Fruit fly (Drosophila melanogaster) whole organism, embryonic: ENCODE results near the gene slf.
A peak's percentile ranks its signal among the peaks of the same experiment; 100 is the strongest.

Experiments
- ATbp ChIP-seq: fragments of 200-800 bp; sonication (Bioruptor generic); optimal IDR thresholded peaks from 2 replicates; lab custom pipeline; 2017; ENCODE audit warnings: missing biosample characterization, mild to moderate bottlenecking, missing genetic modification characterization, missing genetic modification reagents
- Adf1 ChIP-seq: fragments of 200-800 bp; sonication (Bioruptor generic); IDR thresholded peaks from 2 replicates; pipeline ENCODE4 v1.3.6; 2022; ENCODE audit warnings: missing biosample characterization, missing genetic modification characterization
- CG10462 ChIP-seq: fragments of 200-800 bp; sonication (Bioruptor generic); optimal IDR thresholded peaks from 2 replicates; lab custom pipeline; 2016; ENCODE audit warnings: missing biosample characterization, missing genetic modification characterization
- CG11093 ChIP-seq: fragments of 200-800 bp; sonication (Bioruptor generic); IDR thresholded peaks from 3 replicates; pipeline ENCODE4 v1.3.6; 2022; ENCODE audit warnings: missing biosample characterization, missing genetic modification characterization
- CG12744 ChIP-seq: fragments of 200-800 bp; sonication (Bioruptor generic); optimal IDR thresholded peaks from 2 replicates; lab custom pipeline; 2016; ENCODE audit warnings: missing biosample characterization, missing genetic modification characterization
- CG1603 ChIP-seq: fragments of 200-800 bp; sonication (Bioruptor generic); optimal IDR thresholded peaks from 2 replicates; lab custom pipeline; 2019; ENCODE audit warnings: missing biosample characterization, mild to moderate bottlenecking, missing genetic modification characterization, moderate library complexity
- CG17385 ChIP-seq: fragments of 200-800 bp; sonication (Bioruptor generic); optimal IDR thresholded peaks from 3 replicates; lab custom pipeline; 2018; ENCODE audit warnings: missing biosample characterization, mild to moderate bottlenecking, missing genetic modification characterization
- CG17802 ChIP-seq: fragments of 200-800 bp; sonication (Bioruptor generic); optimal IDR thresholded peaks from 2 replicates; lab custom pipeline; 2018; ENCODE audit warnings: missing biosample characterization, mild to moderate bottlenecking, missing genetic modification characterization, moderate library complexity
- CG1792 ChIP-seq: fragments of 200-800 bp; sonication (Bioruptor generic); optimal IDR thresholded peaks from 2 replicates; lab custom pipeline; 2016; ENCODE audit warnings: missing biosample characterization, missing genetic modification characterization
- CG2116 ChIP-seq: fragments of 200-800 bp; sonication (Bioruptor generic); optimal IDR thresholded peaks from 3 replicates; lab custom pipeline; 2018; ENCODE audit warnings: missing biosample characterization, mild to moderate bottlenecking, missing genetic modification characterization
- CG2875 ChIP-seq: fragments of 200-800 bp; sonication (Bioruptor generic); optimal IDR thresholded peaks from 2 replicates; lab custom pipeline; 2017; ENCODE audit warnings: missing biosample characterization, mild to moderate bottlenecking, missing genetic modification characterization, missing genetic modification reagents
- CG30403 ChIP-seq: fragments of 200-800 bp; sonication (Bioruptor generic); optimal IDR thresholded peaks from 3 replicates; lab custom pipeline; 2016; ENCODE audit warnings: missing biosample characterization, missing genetic modification characterization
- CG31365 ChIP-seq: fragments of 200-800 bp; sonication (Bioruptor generic); optimal IDR thresholded peaks from 2 replicates; lab custom pipeline; 2018; ENCODE audit warnings: missing biosample characterization, mild to moderate bottlenecking, missing genetic modification characterization
- CG32532 ChIP-seq: fragments of 200-800 bp; sonication (Bioruptor generic); IDR thresholded peaks from 2 replicates; pipeline ENCODE4 v1.3.6; 2022; ENCODE audit warnings: missing biosample characterization, missing genetic modification characterization
- CG4424 ChIP-seq: fragments of 200-800 bp; sonication (Bioruptor generic); optimal IDR thresholded peaks from 3 replicates; lab custom pipeline; 2016; ENCODE audit warnings: missing biosample characterization, missing genetic modification characterization
- CG8089 ChIP-seq: fragments of 200-800 bp; sonication (Bioruptor generic); optimal IDR thresholded peaks from 3 replicates; lab custom pipeline; 2016; ENCODE audit warnings: missing biosample characterization, missing genetic modification characterization
- Chrac-16 ChIP-seq: fragments of 200-800 bp; sonication (Bioruptor generic); optimal IDR thresholded peaks from 3 replicates; lab custom pipeline; 2016; ENCODE audit warnings: missing biosample characterization, missing genetic modification characterization
- Dfd ChIP-seq, 2 experiments: fragments of >200 bp; optimal IDR thresholded peaks; 2 replicates each; lab custom pipeline; 2017; ENCODE audit warnings: missing biosample characterization in 2 of 2, missing genetic modification characterization in 2 of 2
- Dip2 ChIP-seq: fragments of 200-800 bp; sonication (Bioruptor generic); IDR thresholded peaks from 2 replicates; pipeline ENCODE4 v1.3.6; 2022; ENCODE audit warnings: missing biosample characterization, missing genetic modification characterization
- Drgx ChIP-seq: fragments of 200-800 bp; sonication (Bioruptor generic); IDR thresholded peaks from 2 replicates; pipeline ENCODE4 v1.3.6; 2022; ENCODE audit warnings: missing biosample characterization, missing genetic modification characterization
- H15 ChIP-seq: fragments of 200-800 bp; sonication (Bioruptor generic); IDR thresholded peaks from 3 replicates; pipeline ENCODE4 v1.3.6; 2022; ENCODE audit warnings: missing biosample characterization, missing genetic modification characterization
- HLH54F ChIP-seq: fragments of 200-800 bp; sonication (Bioruptor generic); optimal IDR thresholded peaks from 3 replicates; lab custom pipeline; 2016; ENCODE audit warnings: missing biosample characterization, missing genetic modification characterization
- Jarid2 ChIP-seq: fragments of 200-800 bp; sonication (Bioruptor generic); optimal IDR thresholded peaks from 3 replicates; lab custom pipeline; 2017; ENCODE audit warnings: mild to moderate bottlenecking, missing biosample characterization, missing genetic modification reagents, missing genetic modification characterization
- Nf-YC ChIP-seq: fragments of 200-800 bp; optimal IDR thresholded peaks from 3 replicates; lab custom pipeline; 2019; ENCODE audit warnings: missing biosample characterization, mild to moderate bottlenecking, missing genetic modification characterization, moderate library complexity
- NfI ChIP-seq: fragments of 200-800 bp; sonication (Bioruptor generic); optimal IDR thresholded peaks from 3 replicates; lab custom pipeline; 2018; ENCODE audit warnings: missing biosample characterization, mild to moderate bottlenecking, missing genetic modification characterization, moderate library complexity
- Pdp1 ChIP-seq, 2 experiments: fragments of 200-800 bp; sonication (Bioruptor generic); optimal IDR thresholded peaks; 3 replicates each; lab custom pipeline; 2016; ENCODE audit warnings: missing biosample characterization in 2 of 2, missing genetic modification characterization in 2 of 2, mild to moderate bottlenecking in 1 of 2, moderate library complexity in 1 of 2
- Poxn ChIP-seq: fragments of 200-800 bp; sonication (Bioruptor generic); IDR thresholded peaks from 2 replicates; pipeline ENCODE4 v1.3.6; 2022; ENCODE audit warnings: missing biosample characterization, missing genetic modification characterization
- TFAM ChIP-seq: fragments of 200-800 bp; sonication (Bioruptor generic); optimal IDR thresholded peaks from 2 replicates; lab custom pipeline; 2017; ENCODE audit warnings: missing biosample characterization, missing genetic modification characterization, inconsistent platforms
- Trl ChIP-seq, 3 experiments: fragments of >200 bp in 2 of 3; fragments of 200-800 bp in 1 of 3; sonication (Bioruptor generic) in 1 of 3; optimal IDR thresholded peaks; 2 replicates in 1 of 3; 3 replicates in 2 of 3; lab custom pipeline; 2016 to 2017; ENCODE audit warnings: missing biosample characterization in 1 of 3, missing genetic modification characterization in 1 of 3
- Xbp1 ChIP-seq: fragments of 200-800 bp; sonication (Bioruptor generic); optimal IDR thresholded peaks from 3 replicates; lab custom pipeline; 2016; ENCODE audit warnings: missing biosample characterization, mild to moderate bottlenecking, missing genetic modification characterization
- YL-1 ChIP-seq: fragments of 200-800 bp; sonication (Bioruptor generic); optimal IDR thresholded peaks from 3 replicates; lab custom pipeline; 2017; ENCODE audit warnings: missing biosample characterization, mild to moderate bottlenecking, missing genetic modification characterization
- bsh ChIP-seq, 2 experiments: fragments of 200-800 bp; sonication (Bioruptor generic); optimal IDR thresholded peaks; 2 replicates each; lab custom pipeline; 2017 to 2018; ENCODE audit warnings: mild to moderate bottlenecking in 2 of 2, missing biosample characterization in 2 of 2, missing genetic modification characterization in 2 of 2, moderate library complexity in 1 of 2
- cad ChIP-seq: fragments of >200 bp; optimal IDR thresholded peaks from 2 replicates; lab custom pipeline; 2017; ENCODE audit warnings: missing biosample characterization, missing genetic modification characterization
- ci ChIP-seq: fragments of 200-800 bp; sonication (Bioruptor generic); IDR thresholded peaks from 3 replicates; pipeline ENCODE4 v1.3.6; 2022; ENCODE audit warnings: missing biosample characterization, missing genetic modification characterization
- dmrt99B ChIP-seq: fragments of 200-800 bp; sonication (Bioruptor generic); optimal IDR thresholded peaks from 2 replicates; lab custom pipeline; 2018; ENCODE audit warnings: missing biosample characterization, mild to moderate bottlenecking, missing genetic modification characterization, moderate library complexity
- fd64A ChIP-seq: fragments of 200-800 bp; sonication (Bioruptor generic); optimal IDR thresholded peaks from 3 replicates; lab custom pipeline; 2018; ENCODE audit warnings: missing biosample characterization, mild to moderate bottlenecking, missing genetic modification characterization
- gem ChIP-seq: fragments of 200-800 bp; sonication (Bioruptor generic); optimal IDR thresholded peaks from 2 replicates; lab custom pipeline; 2019; ENCODE audit warnings: missing biosample characterization, mild to moderate bottlenecking, missing genetic modification characterization, moderate library complexity
- insv ChIP-seq, 2 experiments: fragments of 200-800 bp; sonication (Bioruptor generic); optimal IDR thresholded peaks; 3 replicates each; lab custom pipeline; 2016 to 2018; ENCODE audit warnings: missing biosample characterization in 2 of 2, missing genetic modification characterization in 2 of 2
- jing ChIP-seq: fragments of 200-800 bp; sonication (Bioruptor generic); optimal IDR thresholded peaks from 2 replicates; lab custom pipeline; 2018; ENCODE audit warnings: missing biosample characterization, mild to moderate bottlenecking, missing genetic modification characterization
- kni ChIP-seq: fragments of 200-800 bp; sonication (Bioruptor generic); optimal IDR thresholded peaks from 3 replicates; lab custom pipeline; 2017; ENCODE audit warnings: mild to moderate bottlenecking, missing biosample characterization, missing genetic modification reagents, missing genetic modification characterization
- prd ChIP-seq, 3 experiments: fragments of >200 bp in 2 of 3; fragments of 200-800 bp in 1 of 3; sonication (Bioruptor generic) in 1 of 3; optimal IDR thresholded peaks in 2 of 3; IDR thresholded peaks in 1 of 3; 2 replicates in 2 of 3; 3 replicates in 1 of 3; pipeline versions ENCODE4 v1.3.6 to Lab custom; 2017 to 2022; ENCODE audit warnings: missing biosample characterization in 1 of 3, missing genetic modification characterization in 1 of 3
- pum ChIP-seq: fragments of 200-800 bp; sonication (Bioruptor generic); optimal IDR thresholded peaks from 2 replicates; lab custom pipeline; 2016; ENCODE audit warnings: missing biosample characterization, missing genetic modification characterization
- run ChIP-seq: fragments of 200-800 bp; sonication (Bioruptor generic); optimal IDR thresholded peaks from 3 replicates; lab custom pipeline; 2018; ENCODE audit warnings: missing biosample characterization, mild to moderate bottlenecking, missing genetic modification characterization
- slbo ChIP-seq: fragments of 200-800 bp; sonication (Bioruptor generic); IDR thresholded peaks from 2 replicates; pipeline ENCODE4 v1.3.6; 2022; ENCODE audit warnings: missing biosample characterization, missing genetic modification characterization
- tio ChIP-seq: fragments of 200-800 bp; sonication (Bioruptor generic); optimal IDR thresholded peaks from 2 replicates; lab custom pipeline; 2017; ENCODE audit warnings: missing biosample characterization, missing genetic modification characterization, inconsistent platforms
- tll ChIP-seq, 2 experiments: fragments of 200-800 bp in 1 of 2; fragments of >200 bp in 1 of 2; sonication (Bioruptor generic) in 1 of 2; optimal IDR thresholded peaks; 2 replicates each; lab custom pipeline; 2017 to 2019; ENCODE audit warnings: missing biosample characterization in 2 of 2, missing genetic modification characterization in 2 of 2, mild to moderate bottlenecking in 1 of 2, moderate library complexity in 1 of 2
- usp ChIP-seq: fragments of >200 bp; optimal IDR thresholded peaks from 2 replicates; lab custom pipeline; 2017; ENCODE audit warnings: missing biosample characterization, missing genetic modification characterization
- vnd ChIP-seq: fragments of 200-800 bp; sonication (Bioruptor generic); IDR thresholded peaks from 3 replicates; pipeline ENCODE4 v1.3.6; 2022; ENCODE audit warnings: missing biosample characterization, missing genetic modification characterization; ENCODE audit not compliant: partially characterized antibody
- wor ChIP-seq: fragments of 200-800 bp; sonication (Bioruptor generic); IDR thresholded peaks from 2 replicates; pipeline ENCODE4 v1.3.6; 2022; ENCODE audit warnings: missing biosample characterization, missing genetic modification characterization
- zfh1 ChIP-seq: fragments of 200-800 bp; sonication (Bioruptor generic); IDR thresholded peaks from 3 replicates; pipeline ENCODE4 v1.3.6; 2022; ENCODE audit warnings: missing biosample characterization, missing genetic modification characterization

slf gene

DNA sequence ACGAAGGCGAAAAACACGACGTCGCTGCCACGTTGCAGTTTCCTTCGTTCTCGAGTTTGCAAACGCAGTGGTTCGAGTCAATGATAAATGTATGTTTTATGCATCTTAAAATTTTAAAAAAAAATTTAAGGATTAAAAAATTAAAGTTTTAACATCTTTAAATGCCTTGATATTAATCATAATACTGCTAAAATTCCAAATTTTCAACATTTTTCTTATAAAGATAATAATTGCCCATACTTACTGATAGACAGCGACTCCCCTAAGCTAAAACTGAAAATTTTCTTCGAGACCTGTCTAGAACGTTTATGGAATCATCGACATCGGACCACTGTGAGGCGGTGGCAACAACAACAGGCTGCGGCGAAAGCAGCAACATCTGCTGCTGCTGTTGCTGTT is 19.6 kb upstream of the slf start (continued):
- TF ChIP-seq CG32532 = peak; percentile 76
- TF ChIP-seq CG1792 = peak; percentile 39
- no peak for TF ChIP-seq kni (GFP tag; lab: Kevin White, UChicago)
- TF ChIP-seq slbo (GFP tag; lab: Robert Waterston, UW) = peak; percentile 70
- no peak for TF ChIP-seq CG8089 (GFP tag; lab: Kevin White, UChicago)
- no peak for TF ChIP-seq cad (GFP tag; lab: Kevin White, UChicago)
- TF ChIP-seq H15 (GFP tag; lab: Robert Waterston, UW) = no peak
- peak; percentile 49; the same call in 2 of the 3 replicates for TF ChIP-seq ci (GFP tag; lab: Robert Waterston, UW)
- TF ChIP-seq vnd = no peak
- TF ChIP-seq CG11093 (GFP tag; lab: Robert Waterston, UW) = 0 out of 3 replicates have a peak, but pooled peaks have one; percentile 7
- TF ChIP-seq CG1603 (tag; lab: Kevin White, UChicago) = no peak
- peak; percentile 39 for TF ChIP-seq CG2875 (GFP tag; lab: Kevin White, UChicago)
- TF ChIP-seq tio (GFP tag; lab: Kevin White, UChicago) = peak; percentile 37
- TF ChIP-seq run (tag; lab: Kevin White, UChicago) = no peak
- peak; percentile 82 for TF ChIP-seq gem (tag; lab: Kevin White, UChicago)
- TF ChIP-seq CG17385 (GFP tag; lab: Kevin White, UChicago) = peak; percentile 64
- TF ChIP-seq ATbp = peak; percentile 46
- TF ChIP-seq CG30403 = peak; percentile 60
- no peak for TF ChIP-seq Trl (optimal IDR thresholded peaks at IDR 0.05; lab: Kevin White, UChicago)
- peak; percentile 50 for TF ChIP-seq Trl (GFP tag; optimal IDR thresholded peaks at IDR 0.05; lab: Kevin White, UChicago)
- peak; percentile 46 for TF ChIP-seq Xbp1
- TF ChIP-seq Nf-YC = peak; percentile 38
- no peak for TF ChIP-seq Dfd (GFP tag; optimal IDR thresholded peaks at IDR 0.05; lab: Kevin White, UChicago)
- TF ChIP-seq wor = peak; percentile 40
- TF ChIP-seq Pdp1 (GFP tag; optimal IDR thresholded peaks at IDR 0.05; lab: Kevin White, UChicago) = peak; percentile 25 to 44
- no peak for TF ChIP-seq TFAM
- TF ChIP-seq Poxn (GFP tag; lab: Robert Waterston, UW) = no peak
- TF ChIP-seq CG12744 (GFP tag; lab: Kevin White, UChicago) = no peak
- TF ChIP-seq CG31365 (tag; lab: Kevin White, UChicago) = no peak
- peak; percentile 69 for TF ChIP-seq zfh1
- no peak for TF ChIP-seq YL-1 (GFP tag; lab: Kevin White, UChicago)
- TF ChIP-seq NfI (GFP tag; lab: Kevin White, UChicago) = peak; percentile 70
- TF ChIP-seq CG17802 = no peak
- peak; percentile 49 to 56 for TF ChIP-seq bsh (GFP tag; optimal IDR thresholded peaks at IDR 0.05; lab: Kevin White, UChicago)
- no peak for TF ChIP-seq prd (optimal IDR thresholded peaks at IDR 0.05; lab: Kevin White, UChicago)
- TF ChIP-seq prd (GFP tag; IDR thresholded peaks at IDR 0.05; lab: Robert Waterston, UW) = peak; percentile 68
- TF ChIP-seq fd64A = no peak
- no peak for TF ChIP-seq insv (GFP tag; optimal IDR thresholded peaks at IDR 0.05; lab: Kevin White, UChicago)
- peak; percentile 20 for TF ChIP-seq Chrac-16 (GFP tag; lab: Kevin White, UChicago)
- no peak for TF ChIP-seq pum (GFP tag; lab: Kevin White, UChicago)
- TF ChIP-seq Adf1 (GFP tag; lab: Robert Waterston, UW) = peak; percentile 40
- peak; percentile 50 for TF ChIP-seq CG4424 (GFP tag; lab: Kevin White, UChicago)
- TF ChIP-seq usp = no peak
- no peak for TF ChIP-seq Jarid2 (GFP tag; lab: Kevin White, UChicago)
- TF ChIP-seq dmrt99B (tag; lab: Kevin White, UChicago) = peak; percentile 85
- 0 out of 2 replicates have a peak, but pooled peaks have one; percentile 28 for TF ChIP-seq Dip2 (GFP tag; lab: Robert Waterston, UW)
- no peak for TF ChIP-seq tll (GFP tag; optimal IDR thresholded peaks at IDR 0.05; lab: Kevin White, UChicago)
- no peak for TF ChIP-seq jing
- TF ChIP-seq Drgx (GFP tag; lab: Robert Waterston, UW) = peak; percentile 70
- peak; percentile 13 for TF ChIP-seq CG2116 (GFP tag; lab: Kevin White, UChicago)
- no peak for TF ChIP-seq CG10462 (GFP tag; lab: Kevin White, UChicago)
- TF ChIP-seq HLH54F (GFP tag; lab: Kevin White, UChicago) = peak; percentile 36
